Worm (Caenorhabditis elegans): ENCODE results near the gene C05B5.2.

The C05B5.2 gene

ce11 chrIII:10010117-10010516 is 9.8 kb upstream of the C05B5.2 start, which contains the start of gene fbxa-155:
fbxa-155 (minus strand) TSS chrIII:10010217.
- TF ChIP-seq dao-5 (tag; optimal IDR thresholded peaks at IDR 0.05): no peak
- no peak for TF ChIP-seq W03F9.2 (tag; optimal IDR thresholded peaks at IDR 0.05)
- no peak for TF ChIP-seq him-1 (tag; optimal IDR thresholded peaks at IDR 0.05)

DNA sequence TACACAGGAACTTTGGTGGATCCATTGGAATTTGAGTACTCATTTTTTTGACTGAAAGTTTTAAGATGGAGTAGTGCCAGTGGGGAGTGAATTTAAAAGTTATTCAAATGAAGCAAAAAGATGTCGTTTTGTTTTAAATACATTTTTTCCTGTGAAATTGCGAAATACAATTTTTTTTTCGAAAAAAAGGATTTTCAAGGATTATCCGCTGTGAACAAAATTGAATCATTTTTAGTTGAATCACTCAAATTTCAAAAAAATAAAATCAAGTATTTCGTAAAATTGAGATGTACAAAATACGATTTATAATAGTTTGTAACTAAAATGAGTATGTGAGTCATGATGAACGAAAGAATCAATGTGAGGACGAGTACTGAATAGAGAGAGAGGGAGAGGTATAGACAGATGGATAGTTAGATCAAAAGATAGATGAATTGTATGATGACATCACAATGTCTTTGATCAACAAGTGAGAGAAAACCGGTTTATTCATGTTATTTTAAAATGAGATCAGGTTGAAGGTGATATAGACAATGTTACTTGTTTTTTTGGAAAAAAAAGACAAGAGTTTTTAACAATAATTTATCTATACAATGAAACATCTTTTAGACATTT is 6.5 kb upstream of the C05B5.2 start, which contains the start of gene C05B5.8:
Gene C05B5.8 (minus strand): TSS at position 51 of the 615 bp plus-strand sequence.
- TF ChIP-seq dao-5 (tag; optimal IDR thresholded peaks at IDR 0.05) (no peak), him-1 (tag; optimal IDR thresholded peaks at IDR 0.05) (no peak), W03F9.2 (tag; optimal IDR thresholded peaks at IDR 0.05) (no peak)

DNA sequence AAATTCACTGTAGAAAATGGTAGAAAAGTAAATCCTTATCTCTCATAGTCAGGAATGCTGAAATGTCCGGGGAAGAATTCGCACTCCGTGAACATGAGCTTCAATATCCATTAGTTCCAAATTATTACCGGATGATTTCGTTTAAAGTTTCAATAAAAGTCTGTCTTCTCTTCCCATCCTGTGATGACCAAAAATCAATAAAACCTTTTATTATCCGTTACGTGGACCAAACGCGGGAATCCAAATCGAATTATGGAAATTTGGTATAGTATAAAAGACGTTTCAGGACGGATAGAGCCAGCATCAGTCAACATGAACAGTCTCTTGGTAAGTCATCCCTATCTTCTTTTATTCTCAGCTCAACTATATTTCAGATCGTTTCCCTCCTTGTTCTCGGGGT is 3.9 kb upstream of the C05B5.2 start, which contains the start of gene C05B5.11:
Gene C05B5.11 (plus strand): TSS at position 301 of the 400 bp plus-strand sequence.
- TF ChIP-seq W03F9.2 (tag; optimal IDR thresholded peaks at IDR 0.05) (no peak), dao-5 (tag; optimal IDR thresholded peaks at IDR 0.05) (no peak), him-1 (tag; optimal IDR thresholded peaks at IDR 0.05) (no peak)

ce11 chrIII:10001060-10001459 is 732 bp upstream of the C05B5.2 start, which contains the start of gene C05B5.5:
C05B5.5 (plus strand) TSS chrIII:10001360.
- TF ChIP-seq him-1 (tag; optimal IDR thresholded peaks at IDR 0.05) (no peak), dao-5 (tag; optimal IDR thresholded peaks at IDR 0.05) (no peak), W03F9.2 (tag; optimal IDR thresholded peaks at IDR 0.05) (no peak)

- TF ChIP-seq him-1 (tag; optimal IDR thresholded peaks at IDR 0.05) (no peak), dao-5 (tag; optimal IDR thresholded peaks at IDR 0.05) (no peak), W03F9.2 (tag; optimal IDR thresholded peaks at IDR 0.05) (no peak)
Observed at ce11 chrIII:9999235-9999634, 1.1 kb downstream of the C05B5.2 start, which contains the start of gene C05B5.17. C05B5.17 (minus strand) TSS chrIII:9999335.

ce11 chrIII:9997890-9998289 is 2.4 kb downstream of the C05B5.2 start, which contains the start of gene pqn-8:
pqn-8 (minus strand) TSS chrIII:9997990.
- TF ChIP-seq dao-5 (tag; optimal IDR thresholded peaks at IDR 0.05): no peak
- no peak for TF ChIP-seq W03F9.2 (tag; optimal IDR thresholded peaks at IDR 0.05)
- no peak for TF ChIP-seq him-1 (tag; optimal IDR thresholded peaks at IDR 0.05)

DNA sequence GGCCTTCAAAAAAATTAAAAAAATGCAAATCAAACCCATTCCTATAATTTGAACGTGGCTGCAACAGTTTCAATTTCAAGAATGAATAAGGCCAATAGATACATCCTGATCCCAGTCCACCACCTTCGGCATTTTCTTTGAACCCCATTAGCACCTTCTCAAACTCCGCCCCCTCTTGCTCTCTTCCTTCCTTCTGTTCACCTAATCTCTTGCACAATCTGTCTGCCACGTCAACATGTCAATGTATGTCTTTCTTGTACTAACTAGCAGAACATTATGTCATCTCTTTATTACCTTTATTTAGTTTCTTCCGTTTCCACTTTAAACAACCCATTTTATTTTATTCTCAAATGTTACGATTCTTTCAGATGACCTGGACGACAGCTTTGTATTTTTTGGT is 6.8 kb downstream of the C05B5.2 start, which contains the start of gene C05B5.4:
Gene C05B5.4 (plus strand): TSS at position 351 of the 400 bp plus-strand sequence.
- TF ChIP-seq W03F9.2 (tag; optimal IDR thresholded peaks at IDR 0.05): no peak
- no peak for TF ChIP-seq him-1 (tag; optimal IDR thresholded peaks at IDR 0.05)
- TF ChIP-seq dao-5 (tag; optimal IDR thresholded peaks at IDR 0.05): no peak

ce11 chrIII:9991324-9991723 is 9.0 kb downstream of the C05B5.2 start:
- TF ChIP-seq him-1 (tag; optimal IDR thresholded peaks at IDR 0.05): no peak
- TF ChIP-seq W03F9.2 (tag; optimal IDR thresholded peaks at IDR 0.05): no peak
- TF ChIP-seq dao-5 (tag; optimal IDR thresholded peaks at IDR 0.05): no peak

- TF ChIP-seq dao-5 (tag; optimal IDR thresholded peaks at IDR 0.05) (no peak), him-1 (tag; optimal IDR thresholded peaks at IDR 0.05) (no peak), W03F9.2 (tag; optimal IDR thresholded peaks at IDR 0.05) (no peak)
Observed at ce11 chrIII:9988352-9988751, 12.0 kb downstream of the C05B5.2 start, which contains the start of gene C05B5.1. C05B5.1 (minus strand) TSS chrIII:9988452.

DNA sequence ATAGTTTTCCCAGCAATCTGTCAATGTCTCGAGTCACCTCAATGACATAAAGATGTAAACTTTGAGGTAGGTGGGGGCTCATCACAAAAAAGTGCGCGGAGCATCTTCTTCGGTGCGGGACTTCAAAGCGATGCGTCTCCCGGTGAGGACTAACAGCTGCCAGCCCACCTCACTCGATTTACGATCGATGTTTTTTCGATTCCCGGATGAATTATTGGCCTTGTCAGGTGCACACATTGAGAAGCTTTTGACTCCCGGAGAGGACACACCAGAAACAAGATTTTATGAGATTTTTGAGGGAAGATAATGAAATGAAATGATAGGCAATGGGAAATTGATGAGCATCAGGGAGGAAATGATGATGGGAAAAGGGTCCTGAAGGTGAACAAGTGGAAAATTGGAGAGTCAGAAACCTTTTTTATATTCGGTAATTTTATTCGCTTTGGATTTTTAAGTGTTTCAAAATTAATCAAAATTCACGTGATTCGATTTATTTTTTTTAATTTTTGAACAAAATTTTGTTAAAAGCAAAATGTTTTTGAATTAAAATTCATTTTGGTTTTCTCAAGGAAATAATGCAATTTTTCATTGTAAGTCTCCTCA is 13.4 kb downstream of the C05B5.2 start, which contains the start of gene C05B5.12:
Gene C05B5.12 (plus strand): TSS at position 553 of the 603 bp plus-strand sequence.
- no peak for TF ChIP-seq W03F9.2 (tag; optimal IDR thresholded peaks at IDR 0.05)
- no peak for TF ChIP-seq dao-5 (tag; optimal IDR thresholded peaks at IDR 0.05)
- no peak for TF ChIP-seq him-1 (tag; optimal IDR thresholded peaks at IDR 0.05)

DNA sequence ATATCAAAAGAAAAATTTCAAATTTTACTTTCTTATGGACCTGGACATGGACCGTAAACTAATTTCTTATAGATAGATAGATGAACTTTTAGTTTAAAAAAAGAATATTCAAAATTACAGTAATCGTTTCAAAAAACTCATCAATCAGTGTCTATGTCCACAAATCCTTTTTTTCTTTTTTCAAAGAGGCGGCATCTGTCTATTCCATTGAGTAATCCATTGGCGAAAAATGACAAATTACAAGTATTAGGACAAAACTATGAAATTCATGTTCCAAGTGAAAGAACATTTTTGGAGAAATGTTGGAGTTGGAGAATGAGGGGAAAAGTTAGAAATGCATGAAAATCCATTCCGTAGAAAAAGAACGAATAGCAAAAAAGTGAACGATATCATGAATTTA is 14.8 kb downstream of the C05B5.2 start:
- TF ChIP-seq dao-5 (tag; optimal IDR thresholded peaks at IDR 0.05) (no peak), W03F9.2 (tag; optimal IDR thresholded peaks at IDR 0.05) (no peak), him-1 (tag; optimal IDR thresholded peaks at IDR 0.05) (no peak)

DNA sequence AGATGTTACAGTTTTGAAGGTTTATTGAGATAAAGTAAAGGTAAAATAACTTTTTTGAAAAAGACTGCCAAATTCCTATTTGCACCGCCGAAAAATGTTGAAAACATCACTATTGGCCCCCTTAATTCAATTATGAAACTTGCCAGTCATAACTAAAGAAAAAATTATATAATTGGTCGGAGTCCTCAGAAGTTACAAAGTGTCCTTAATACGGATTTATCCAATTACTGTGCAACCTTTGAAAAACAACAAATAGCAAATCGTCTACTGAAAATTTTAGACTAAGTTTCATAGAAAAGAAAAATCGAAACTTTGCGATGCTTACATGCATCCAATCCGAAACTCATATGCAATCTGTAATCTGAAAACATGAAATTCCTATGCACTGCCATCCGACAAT is 15.7 kb downstream of the C05B5.2 start:
- no peak for TF ChIP-seq W03F9.2 (tag; optimal IDR thresholded peaks at IDR 0.05)
- TF ChIP-seq him-1 (tag; optimal IDR thresholded peaks at IDR 0.05): no peak
- no peak for TF ChIP-seq dao-5 (tag; optimal IDR thresholded peaks at IDR 0.05)

DNA sequence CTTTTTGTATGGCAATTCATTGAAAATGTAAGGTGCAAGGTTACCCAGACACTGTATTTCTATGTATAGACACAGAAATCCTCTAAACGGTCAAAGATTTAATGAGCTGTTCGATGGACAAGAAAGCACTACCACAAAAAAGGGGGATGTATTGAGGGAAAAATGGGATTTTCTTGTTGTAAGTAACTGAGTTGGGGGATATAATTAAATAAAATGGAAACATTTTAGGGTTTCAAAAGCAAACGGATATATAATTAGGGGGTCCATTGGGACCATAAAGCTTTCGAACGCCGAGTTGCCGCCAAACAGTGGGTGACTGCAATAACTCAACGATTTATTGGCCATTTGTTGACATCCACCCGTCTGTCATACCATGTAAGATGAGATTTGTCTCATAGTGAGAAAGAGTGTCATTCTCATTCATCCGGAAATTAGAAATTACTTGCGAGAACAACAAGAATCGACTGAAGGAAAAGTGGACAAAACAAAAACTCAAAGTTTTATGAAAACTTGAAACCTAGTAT is 18.1 kb downstream of the C05B5.2 start:
- no peak for TF ChIP-seq dao-5 (tag; optimal IDR thresholded peaks at IDR 0.05)
- TF ChIP-seq him-1 (tag; optimal IDR thresholded peaks at IDR 0.05): no peak
- no peak for TF ChIP-seq W03F9.2 (tag; optimal IDR thresholded peaks at IDR 0.05)

ce11 chrIII:9973765-9974164 is 26.6 kb downstream of the C05B5.2 start, which contains the start of gene R10E12.2:
R10E12.2 (minus strand) TSS chrIII:9973865.
- TF ChIP-seq W03F9.2 (tag; optimal IDR thresholded peaks at IDR 0.05) (no peak), him-1 (tag; optimal IDR thresholded peaks at IDR 0.05) (no peak), dao-5 (tag; optimal IDR thresholded peaks at IDR 0.05) (no peak)
